Fruit fly (Drosophila melanogaster): ENCODE results near the gene NT1.

- TF ChIP-seq psq (optimal IDR thresholded peaks at IDR 0.05) (no peak), EcR (GFP tag; optimal IDR thresholded peaks at IDR 0.05) (no peak), pan (optimal IDR thresholded peaks at IDR 0.05) (no peak)
These were observed 33.5 kb upstream of the NT1 start, which contains the start of gene CG11357 for dm6 chr3L:4541573-4542371.
